Worm (Caenorhabditis elegans) whole organism, mixed stage, embryonic: ENCODE measurements around the gene flp-1.
A peak's percentile ranks its signal among the peaks of the same experiment; 100 is the strongest.

ENCODE experiments used
- M03D4.4 ChIP-seq: sonication (generic microtip); optimal IDR thresholded peaks from 2 replicates; lab custom pipeline; 2017; ENCODE audit warnings: mild to moderate bottlenecking, missing genetic modification characterization, missing compliant biosample characterization
- bed-3 ChIP-seq: fragments of 200-800 bp; sonication (Bioruptor generic); optimal IDR thresholded peaks from 3 replicates; lab custom pipeline; 2018; ENCODE audit warnings: mild to moderate bottlenecking, missing genetic modification characterization, moderate library complexity, missing compliant biosample characterization
- ceh-39 ChIP-seq: fragments of 150-350 bp; optimal IDR thresholded peaks from 2 replicates; lab custom pipeline; 2014; ENCODE audit warnings: missing biosample characterization, missing genetic modification characterization
- ceh-43 ChIP-seq: fragments of 200-800 bp; sonication (Bioruptor generic); optimal IDR thresholded peaks from 2 replicates; lab custom pipeline; 2018; ENCODE audit warnings: mild to moderate bottlenecking, missing genetic modification characterization, moderate library complexity, missing compliant biosample characterization
- ceh-83 ChIP-seq: fragments of 200-800 bp; sonication (Bioruptor generic); optimal IDR thresholded peaks from 2 replicates; lab custom pipeline; 2018; ENCODE audit warnings: mild to moderate bottlenecking, missing genetic modification characterization, missing compliant biosample characterization
- ces-1 ChIP-seq: fragments of 150-350 bp; optimal IDR thresholded peaks from 2 replicates; lab custom pipeline; 2014; ENCODE audit warnings: missing biosample characterization, missing genetic modification reagents, missing genetic modification characterization
- cnd-1 ChIP-seq: fragments of 200-800 bp; sonication (Bioruptor generic); optimal IDR thresholded peaks from 2 replicates; lab custom pipeline; 2018; ENCODE audit warnings: mild to moderate bottlenecking, missing genetic modification characterization, missing compliant biosample characterization
- drap-1 ChIP-seq: fragments of 200-800 bp; sonication (Bioruptor generic); optimal IDR thresholded peaks from 3 replicates; lab custom pipeline; 2018; ENCODE audit warnings: mild to moderate bottlenecking, missing genetic modification characterization, missing compliant biosample characterization
- elt-1 ChIP-seq: sonication (generic microtip); optimal IDR thresholded peaks from 2 replicates; lab custom pipeline; 2017; ENCODE audit warnings: missing genetic modification characterization, mild to moderate bottlenecking, missing compliant biosample characterization, antibody characterized with exemption, moderate library complexity, borderline replicate concordance; ENCODE audit not compliant: insufficient read depth
- elt-3 ChIP-seq: fragments of 150-350 bp; optimal IDR thresholded peaks from 2 replicates; lab custom pipeline; 2014; ENCODE audit warnings: missing biosample characterization, missing genetic modification characterization
- flh-1 ChIP-seq: fragments of 200-800 bp; sonication (Bioruptor generic); optimal IDR thresholded peaks from 2 replicates; lab custom pipeline; 2018; ENCODE audit warnings: mild to moderate bottlenecking, missing genetic modification characterization, moderate library complexity, missing compliant biosample characterization
- ham-2 ChIP-seq: fragments of 200-800 bp; sonication (Bioruptor generic); optimal IDR thresholded peaks from 2 replicates; lab custom pipeline; 2018; ENCODE audit warnings: mild to moderate bottlenecking, missing genetic modification characterization, missing compliant biosample characterization
- hlh-1 ChIP-seq: fragments of 150-350 bp; optimal IDR thresholded peaks from 2 replicates; lab custom pipeline; 2014; ENCODE audit warnings: missing biosample characterization, missing genetic modification reagents, missing genetic modification characterization
- lin-13 ChIP-seq: fragments of 150-350 bp; optimal IDR thresholded peaks from 2 replicates; lab custom pipeline; 2014; ENCODE audit warnings: missing biosample characterization, missing genetic modification characterization
- lin-32 ChIP-seq: fragments of 200-800 bp; sonication (Bioruptor generic); optimal IDR thresholded peaks from 2 replicates; lab custom pipeline; 2018; ENCODE audit warnings: mild to moderate bottlenecking, missing genetic modification characterization, missing compliant biosample characterization
- lsy-2 ChIP-seq: fragments of 150-350 bp; optimal IDR thresholded peaks from 2 replicates; lab custom pipeline; 2014; ENCODE audit warnings: missing biosample characterization, missing genetic modification characterization
- mab-5 ChIP-seq: fragments of 150-350 bp; optimal IDR thresholded peaks from 2 replicates; lab custom pipeline; 2014; ENCODE audit warnings: missing biosample characterization, missing genetic modification characterization
- mep-1 ChIP-seq: fragments of 150-350 bp; optimal IDR thresholded peaks from 2 replicates; lab custom pipeline; 2017; ENCODE audit warnings: missing biosample characterization, missing genetic modification reagents, missing genetic modification characterization, inconsistent platforms
- mls-2 ChIP-seq: sonication (generic microtip); optimal IDR thresholded peaks from 2 replicates; lab custom pipeline; 2016; ENCODE audit warnings: mild to moderate bottlenecking, missing genetic modification characterization, moderate library complexity, missing compliant biosample characterization
- nhr-12 ChIP-seq: fragments of 150-350 bp; optimal IDR thresholded peaks from 2 replicates; lab custom pipeline; 2014; ENCODE audit warnings: missing biosample characterization, missing genetic modification characterization
- nhr-2 ChIP-seq: fragments of 150-350 bp; optimal IDR thresholded peaks from 2 replicates; lab custom pipeline; 2014; ENCODE audit warnings: missing biosample characterization, missing genetic modification characterization
- nhr-237 ChIP-seq: fragments of 150-350 bp; optimal IDR thresholded peaks from 2 replicates; lab custom pipeline; 2014; ENCODE audit warnings: missing biosample characterization, missing genetic modification characterization
- sem-2 ChIP-seq: fragments of 200-800 bp; sonication (Bioruptor generic); optimal IDR thresholded peaks from 2 replicates; lab custom pipeline; 2018; ENCODE audit warnings: mild to moderate bottlenecking, missing genetic modification characterization, missing compliant biosample characterization
- unc-120 ChIP-seq: sonication (generic microtip); optimal IDR thresholded peaks from 2 replicates; lab custom pipeline; 2017; ENCODE audit warnings: missing genetic modification characterization, missing compliant biosample characterization; ENCODE audit not compliant: poor library complexity, severe bottlenecking
- unc-62 ChIP-seq: fragments of 150-350 bp; optimal IDR thresholded peaks from 2 replicates; lab custom pipeline; 2014; ENCODE audit warnings: missing biosample characterization, missing genetic modification reagents, missing genetic modification characterization
- zip-8 ChIP-seq: fragments of 150-350 bp; optimal IDR thresholded peaks from 2 replicates; lab custom pipeline; 2014; ENCODE audit warnings: missing biosample characterization, missing genetic modification characterization
- ztf-11 ChIP-seq: fragments of 150-350 bp; optimal IDR thresholded peaks from 2 replicates; lab custom pipeline; 2014; ENCODE audit warnings: missing biosample characterization, missing genetic modification characterization

flp-1 gene

ce11 chrIV:9144405-9144804 is at the start of gene flp-1:
Gene flp-1, plus strand, starts transcription at chrIV:9144705.
- TF ChIP-seq ceh-43 (GFP tag; lab: Kevin White, UChicago) (no peak), nhr-237 (tag; lab: Kevin White, UChicago) (no peak), lin-13 (tag; lab: Kevin White, UChicago) (no peak), ces-1 (GFP tag; lab: Kevin White, UChicago) (peak; percentile 70)
- TF ChIP-seq, all 35 proteins: peak for 1

ce11 chrIV:9095553-9095952 is 49.0 kb upstream of the flp-1 start, which contains the start of gene icln-1:
Gene icln-1, minus strand, starts transcription at chrIV:9095653.
- TF ChIP-seq unc-62 (GFP tag; lab: Kevin White, UChicago) (no peak), mls-2 (tag; lab: Kevin White, UChicago) (no peak), lin-32 (GFP tag; lab: Kevin White, UChicago) (no peak), elt-1 (tag; lab: Kevin White, UChicago) (no peak), nhr-237 (tag; lab: Kevin White, UChicago) (no peak), nhr-2 (no peak), M03D4.4 (tag; lab: Kevin White, UChicago) (no peak), ceh-39 (tag; lab: Kevin White, UChicago) (no peak), zip-8 (tag; lab: Kevin White, UChicago) (no peak)

- peak; percentile 7 for TF ChIP-seq ces-1 (GFP tag; lab: Kevin White, UChicago)
- peak; percentile 3 for TF ChIP-seq hlh-1 (tag; lab: Kevin White, UChicago)
- peak; percentile 4 for TF ChIP-seq unc-120 (tag; lab: Kevin White, UChicago)
- no peak for TF ChIP-seq drap-1 (GFP tag; lab: Kevin White, UChicago)
- no peak for TF ChIP-seq bed-3 (GFP tag; lab: Kevin White, UChicago)
- TF ChIP-seq elt-1 (tag; lab: Kevin White, UChicago) = no peak
These were observed 48.2 kb upstream of the flp-1 start, which contains the start of the genes znf-706 and cpna-3 for ce11 chrIV:9096160-9096879. Gene znf-706, minus strand, starts transcription at chrIV:9096231. Gene cpna-3, plus strand, starts transcription at chrIV:9096842.

ce11 chrIV:9098942-9099341 is 45.6 kb upstream of the flp-1 start, which contains the start of gene gldi-10:
Gene gldi-10, plus strand, starts transcription at chrIV:9099242.
- TF ChIP-seq ham-2 (GFP tag; lab: Kevin White, UChicago) (no peak), lsy-2 (tag; lab: Kevin White, UChicago) (no peak), lin-32 (GFP tag; lab: Kevin White, UChicago) (no peak), nhr-2 (no peak), ztf-11 (tag; lab: Kevin White, UChicago) (no peak), unc-120 (tag; lab: Kevin White, UChicago) (no peak), sem-2 (GFP tag; lab: Kevin White, UChicago) (no peak), drap-1 (GFP tag; lab: Kevin White, UChicago) (no peak), ceh-39 (tag; lab: Kevin White, UChicago) (no peak), lin-13 (tag; lab: Kevin White, UChicago) (no peak), ceh-83 (no peak), bed-3 (GFP tag; lab: Kevin White, UChicago) (no peak), zip-8 (tag; lab: Kevin White, UChicago) (no peak), cnd-1 (tag; lab: Kevin White, UChicago) (no peak), ces-1 (GFP tag; lab: Kevin White, UChicago) (no peak)

DNA sequence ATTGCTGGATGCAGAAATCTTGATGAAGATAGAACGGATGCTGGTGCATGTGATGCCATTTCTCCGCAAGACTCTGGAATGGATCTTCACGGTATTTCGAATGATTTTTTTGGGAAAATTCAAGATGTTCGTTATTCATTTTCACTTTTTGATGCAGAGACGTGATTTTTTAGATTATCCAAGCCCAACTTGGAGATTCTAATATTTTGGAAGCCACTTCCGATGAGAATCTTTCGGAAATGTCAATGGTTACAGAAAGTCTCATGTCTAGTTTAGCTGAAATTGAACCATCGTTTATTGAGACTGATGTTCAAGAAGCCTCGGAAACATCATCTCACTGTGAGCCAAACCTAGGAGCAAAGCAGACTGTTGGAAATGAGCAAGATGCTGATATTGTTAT is 43.7 kb upstream of the flp-1 start:
- no peak for TF ChIP-seq elt-3 (tag; lab: Kevin White, UChicago)
- TF ChIP-seq flh-1 (GFP tag; lab: Kevin White, UChicago) = no peak

ce11 chrIV:9104071-9105016 is 40.2 kb upstream of the flp-1 start, which contains the start of the genes C01F6.14 and fem-3:
Gene C01F6.14, minus strand, starts transcription at chrIV:9104121.
Gene fem-3, plus strand, starts transcription at chrIV:9104966.
- TF ChIP-seq nhr-12 (tag; lab: Kevin White, UChicago) (no peak), mep-1 (no peak), unc-120 (tag; lab: Kevin White, UChicago) (no peak), ces-1 (GFP tag; lab: Kevin White, UChicago) (no peak), bed-3 (GFP tag; lab: Kevin White, UChicago) (no peak), mab-5 (tag; lab: Kevin White, UChicago) (peak; percentile 6)
